Worm (Caenorhabditis elegans): ENCODE data around the gene D1005.4.

The D1005.4 gene

DNA sequence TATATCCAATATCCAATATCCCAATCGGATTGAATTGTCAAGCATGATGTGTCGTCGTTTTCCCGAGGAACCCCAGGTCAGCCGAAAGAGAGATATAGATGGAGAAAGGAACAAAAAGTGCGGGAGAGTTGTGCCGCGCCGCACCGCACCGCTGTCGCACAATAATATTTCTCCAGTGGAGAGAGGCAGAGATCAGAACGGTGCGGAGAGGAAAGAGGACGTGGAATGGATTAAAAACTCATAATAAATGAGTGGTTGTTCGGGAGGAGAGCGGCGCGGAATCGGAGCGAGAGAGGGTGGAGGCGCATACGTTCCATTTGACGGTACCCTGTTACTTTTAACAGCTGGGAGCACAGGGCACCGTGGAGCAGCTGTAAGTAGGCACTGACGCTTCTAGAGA, 31.9 kb upstream of the D1005.4 start:
- TF ChIP-seq flt-1 (GFP tag; IDR thresholded peaks at IDR 0.05) = 0 out of 2 replicates have a peak, but pooled peaks have one; percentile 45
- no peak for TF ChIP-seq T22C8.4 (GFP tag; IDR thresholded peaks at IDR 0.05)
- TF ChIP-seq ztf-29 (GFP tag; IDR thresholded peaks at IDR 0.05) = no peak
- TF ChIP-seq cog-1 (tag; optimal IDR thresholded peaks at IDR 0.05) = no peak
- TF ChIP-seq ref-1 (GFP tag; conservative IDR thresholded peaks at IDR 0.05) = no peak
- no peak for TF ChIP-seq med-1 (GFP tag; optimal IDR thresholded peaks at IDR 0.05; ENCODE audit: insufficient read depth)
- no peak for TF ChIP-seq klf-2 (GFP tag; conservative IDR thresholded peaks at IDR 0.05)
- no peak for TF ChIP-seq ztf-23 (GFP tag; IDR thresholded peaks at IDR 0.05)
- no peak for TF ChIP-seq tab-1 (GFP tag; IDR thresholded peaks at IDR 0.05)

- TF ChIP-seq tab-1 (GFP tag; IDR thresholded peaks at IDR 0.05) (no peak), klf-2 (GFP tag; conservative IDR thresholded peaks at IDR 0.05) (no peak), cog-1 (tag; optimal IDR thresholded peaks at IDR 0.05) (no peak), ztf-29 (GFP tag; IDR thresholded peaks at IDR 0.05) (no peak)
Measured at ce11 chrX:1516574-1516973, 31.0 kb upstream of the D1005.4 start.

- TF ChIP-seq med-1 (GFP tag; optimal IDR thresholded peaks at IDR 0.05; ENCODE audit: insufficient read depth) (no peak), flt-1 (GFP tag; IDR thresholded peaks at IDR 0.05) (no peak), tab-1 (GFP tag; IDR thresholded peaks at IDR 0.05) (no peak), ztf-23 (GFP tag; IDR thresholded peaks at IDR 0.05) (no peak), klf-2 (GFP tag; conservative IDR thresholded peaks at IDR 0.05) (no peak), cog-1 (tag; optimal IDR thresholded peaks at IDR 0.05) (no peak), ztf-29 (GFP tag; IDR thresholded peaks at IDR 0.05) (no peak), ref-1 (GFP tag; conservative IDR thresholded peaks at IDR 0.05) (no peak), T22C8.4 (GFP tag; IDR thresholded peaks at IDR 0.05) (no peak)
Measured at ce11 chrX:1513153-1513552, 27.5 kb upstream of the D1005.4 start.

ce11 chrX:1512307-1512706, 26.7 kb upstream of the D1005.4 start:
- TF ChIP-seq cog-1 (tag; optimal IDR thresholded peaks at IDR 0.05) (no peak), klf-2 (GFP tag; conservative IDR thresholded peaks at IDR 0.05) (no peak), med-1 (GFP tag; optimal IDR thresholded peaks at IDR 0.05; ENCODE audit: insufficient read depth) (no peak)

DNA sequence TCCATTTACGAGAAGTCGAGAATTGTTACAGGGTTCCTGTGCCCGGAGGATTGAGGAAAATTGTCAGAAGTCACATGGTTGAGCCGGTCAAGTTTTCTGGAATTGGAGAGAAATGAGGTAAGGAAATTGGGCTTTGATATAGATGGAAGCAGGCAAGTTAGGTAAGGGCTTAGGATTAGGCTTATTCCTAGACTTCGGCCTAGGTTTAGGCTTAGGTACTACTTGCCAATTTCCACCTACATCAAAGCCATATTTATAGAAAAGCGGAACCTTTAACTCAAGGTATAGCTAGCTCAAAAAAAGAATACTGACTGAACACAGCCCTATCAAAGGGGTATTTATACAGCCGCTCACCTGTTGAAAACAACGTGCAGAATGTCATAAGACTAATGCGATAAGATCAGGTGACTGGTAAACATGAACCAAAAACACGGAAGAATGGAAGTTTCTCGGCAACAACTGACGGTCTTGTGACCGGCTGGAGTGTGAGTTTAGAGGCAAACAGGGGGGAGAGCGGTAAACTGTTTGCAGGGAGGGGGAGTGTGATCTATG, 19.0 kb upstream of the D1005.4 start:
- TF ChIP-seq tab-1 (GFP tag; IDR thresholded peaks at IDR 0.05) (no peak), cog-1 (tag; optimal IDR thresholded peaks at IDR 0.05) (no peak), T22C8.4 (GFP tag; IDR thresholded peaks at IDR 0.05) (no peak), ztf-29 (GFP tag; IDR thresholded peaks at IDR 0.05) (no peak), ref-1 (GFP tag; conservative IDR thresholded peaks at IDR 0.05) (no peak), med-1 (GFP tag; optimal IDR thresholded peaks at IDR 0.05; ENCODE audit: insufficient read depth) (no peak), ztf-23 (GFP tag; IDR thresholded peaks at IDR 0.05) (no peak), klf-2 (GFP tag; conservative IDR thresholded peaks at IDR 0.05) (no peak), flt-1 (GFP tag; IDR thresholded peaks at IDR 0.05) (no peak)

- TF ChIP-seq med-1 (GFP tag; optimal IDR thresholded peaks at IDR 0.05; ENCODE audit: insufficient read depth) = no peak
- TF ChIP-seq ref-1 (GFP tag; conservative IDR thresholded peaks at IDR 0.05) = no peak
- TF ChIP-seq flt-1 (GFP tag; IDR thresholded peaks at IDR 0.05) = no peak
- TF ChIP-seq tab-1 (GFP tag; IDR thresholded peaks at IDR 0.05) = no peak
- no peak for TF ChIP-seq cog-1 (tag; optimal IDR thresholded peaks at IDR 0.05)
- TF ChIP-seq klf-2 (GFP tag; conservative IDR thresholded peaks at IDR 0.05) = no peak
- TF ChIP-seq ztf-29 (GFP tag; IDR thresholded peaks at IDR 0.05) = no peak
- no peak for TF ChIP-seq T22C8.4 (GFP tag; IDR thresholded peaks at IDR 0.05)
- TF ChIP-seq ztf-23 (GFP tag; IDR thresholded peaks at IDR 0.05) = no peak
Measured at ce11 chrX:1503698-1504501, 18.3 kb upstream of the D1005.4 start.

- no peak for TF ChIP-seq ref-1 (GFP tag; conservative IDR thresholded peaks at IDR 0.05)
- TF ChIP-seq klf-2 (GFP tag; conservative IDR thresholded peaks at IDR 0.05) = no peak
- TF ChIP-seq med-1 (GFP tag; optimal IDR thresholded peaks at IDR 0.05; ENCODE audit: insufficient read depth) = no peak
- TF ChIP-seq ztf-23 (GFP tag; IDR thresholded peaks at IDR 0.05) = no peak
- no peak for TF ChIP-seq T22C8.4 (GFP tag; IDR thresholded peaks at IDR 0.05)
- TF ChIP-seq flt-1 (GFP tag; IDR thresholded peaks at IDR 0.05) = no peak
- TF ChIP-seq tab-1 (GFP tag; IDR thresholded peaks at IDR 0.05) = no peak
- no peak for TF ChIP-seq cog-1 (tag; optimal IDR thresholded peaks at IDR 0.05)
- TF ChIP-seq ztf-29 (GFP tag; IDR thresholded peaks at IDR 0.05) = no peak
Measured at ce11 chrX:1502914-1503313, 17.3 kb upstream of the D1005.4 start.

ce11 chrX:1502490-1502889, 16.9 kb upstream of the D1005.4 start, which contains the start of gene F09E10.1:
TSS of gene F09E10.1 (plus strand) at chrX:1502790.
- TF ChIP-seq ref-1 (GFP tag; conservative IDR thresholded peaks at IDR 0.05) (no peak), ztf-23 (GFP tag; IDR thresholded peaks at IDR 0.05) (no peak), tab-1 (GFP tag; IDR thresholded peaks at IDR 0.05) (no peak), ztf-29 (GFP tag; IDR thresholded peaks at IDR 0.05) (no peak), cog-1 (tag; optimal IDR thresholded peaks at IDR 0.05) (no peak), med-1 (GFP tag; optimal IDR thresholded peaks at IDR 0.05; ENCODE audit: insufficient read depth) (no peak), T22C8.4 (GFP tag; IDR thresholded peaks at IDR 0.05) (no peak), flt-1 (GFP tag; IDR thresholded peaks at IDR 0.05) (no peak), klf-2 (GFP tag; conservative IDR thresholded peaks at IDR 0.05) (no peak)

DNA sequence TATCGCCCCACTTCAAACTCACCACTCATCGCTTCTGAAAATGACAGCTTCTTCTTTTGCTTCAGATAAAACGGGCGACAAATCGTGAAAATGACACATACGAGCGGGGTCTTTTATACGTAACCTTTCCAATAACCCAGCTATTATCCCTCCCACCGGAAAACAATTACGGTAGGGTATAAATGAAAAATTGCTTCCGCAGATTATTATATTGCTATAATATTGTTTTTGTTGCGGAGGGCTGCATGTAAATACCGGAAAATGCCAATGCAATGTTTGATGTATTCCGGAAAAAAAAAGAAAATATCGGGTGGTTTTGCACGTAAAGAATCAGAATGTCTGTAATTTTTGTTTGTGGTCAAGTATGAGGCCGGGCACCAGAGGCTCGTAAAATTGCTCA, 16.1 kb upstream of the D1005.4 start, which contains the start of gene F09E10.7:
F09E10.7 (minus strand) TSS at position 101 of the 400 bp plus-strand sequence.
- no peak for TF ChIP-seq ref-1 (GFP tag; conservative IDR thresholded peaks at IDR 0.05)
- no peak for TF ChIP-seq T22C8.4 (GFP tag; IDR thresholded peaks at IDR 0.05)
- no peak for TF ChIP-seq klf-2 (GFP tag; conservative IDR thresholded peaks at IDR 0.05)
- no peak for TF ChIP-seq ztf-23 (GFP tag; IDR thresholded peaks at IDR 0.05)
- TF ChIP-seq cog-1 (tag; optimal IDR thresholded peaks at IDR 0.05) = no peak
- no peak for TF ChIP-seq tab-1 (GFP tag; IDR thresholded peaks at IDR 0.05)
- TF ChIP-seq ztf-29 (GFP tag; IDR thresholded peaks at IDR 0.05) = no peak
- TF ChIP-seq flt-1 (GFP tag; IDR thresholded peaks at IDR 0.05) = no peak
- TF ChIP-seq med-1 (GFP tag; optimal IDR thresholded peaks at IDR 0.05; ENCODE audit: insufficient read depth) = no peak

Measured in whole organism, midembryonic.